Worm (Caenorhabditis elegans) whole organism, L4 larva: ENCODE results near the gene Y43F8C.13.

Experiments
- D1046.2 ChIP-seq: fragments of 200-800 bp; sonication (Bioruptor generic); IDR thresholded peaks from 2 replicates; pipeline ENCODE4 v1.3.6; 2022; ENCODE audit warnings: missing genetic modification characterization, missing compliant biosample characterization
- F10B5.3 ChIP-seq: sonication (generic microtip); optimal IDR thresholded peaks from 2 replicates; lab custom pipeline; 2016; ENCODE audit warnings: mild to moderate bottlenecking, missing genetic modification characterization, missing compliant biosample characterization
- F44E2.7 ChIP-seq: fragments of 200-800 bp; sonication (Bioruptor generic); IDR thresholded peaks from 2 replicates; pipeline ENCODE4 v2.1.2; 2022; ENCODE audit warnings: missing genetic modification characterization, missing compliant biosample characterization
- R02D3.7 ChIP-seq: fragments of 150-350 bp; sonication (generic microtip); optimal IDR thresholded peaks from 3 replicates; lab custom pipeline; 2014; ENCODE audit warnings: missing biosample characterization, missing genetic modification characterization
- ZK337.2 ChIP-seq: fragments of 200-800 bp; sonication (Bioruptor generic); IDR thresholded peaks from 2 replicates; pipeline ENCODE4 v1.3.6; 2022; ENCODE audit warnings: missing genetic modification reagents, missing genetic modification characterization, missing compliant biosample characterization
- ZK546.5 ChIP-seq, 2 experiments: sonication (generic microtip); optimal IDR thresholded peaks; 2 replicates each; lab custom pipeline; 2017; ENCODE audit warnings: missing biosample characterization in 2 of 2, missing genetic modification characterization in 2 of 2
- aha-1 ChIP-seq: fragments of 150-350 bp; peaks from one replicate; lab custom pipeline; 2014; ENCODE audit warnings: missing biosample characterization, missing genetic modification characterization
- daf-19 ChIP-seq: fragments of 200-800 bp; sonication (Bioruptor generic); conservative IDR thresholded peaks from 2 replicates; pipeline ENCODE4 v1.3.6; 2022; ENCODE audit warnings: missing genetic modification characterization, missing compliant biosample characterization
- daf-8 ChIP-seq: fragments of 200-800 bp; sonication (Bioruptor generic); IDR thresholded peaks from 2 replicates; pipeline ENCODE4 v1.3.6; 2022; ENCODE audit warnings: missing genetic modification characterization, missing compliant biosample characterization
- dmd-6 ChIP-seq: fragments of 200-800 bp; sonication (Bioruptor generic); IDR thresholded peaks from 2 replicates; pipeline ENCODE4 v1.3.6; 2022; ENCODE audit warnings: missing genetic modification reagents, missing genetic modification characterization, missing compliant biosample characterization
- dmd-8 ChIP-seq: fragments of 200-800 bp; sonication (Bioruptor generic); IDR thresholded peaks from 2 replicates; pipeline ENCODE4 v1.3.6; 2022; ENCODE audit warnings: missing genetic modification characterization, missing compliant biosample characterization
- dmd-9 ChIP-seq: fragments of 200-800 bp; sonication (Bioruptor generic); IDR thresholded peaks from 2 replicates; pipeline ENCODE4 v1.3.6; 2022; ENCODE audit warnings: missing genetic modification reagents, missing genetic modification characterization, missing compliant biosample characterization
- duxl-1 ChIP-seq: sonication (generic microtip); optimal IDR thresholded peaks from 2 replicates; lab custom pipeline; 2016; ENCODE audit warnings: mild to moderate bottlenecking, missing genetic modification characterization, moderate library complexity, missing compliant biosample characterization; ENCODE audit not compliant: poor library complexity
- dve-1 ChIP-seq: sonication (generic microtip); optimal IDR thresholded peaks from 2 replicates; lab custom pipeline; 2017; ENCODE audit warnings: antibody characterized with exemption, mild to moderate bottlenecking, missing genetic modification characterization, missing compliant biosample characterization; ENCODE audit not compliant: insufficient read depth
- egl-27 ChIP-seq: sonication (generic microtip); optimal IDR thresholded peaks from 3 replicates; lab custom pipeline; 2017; ENCODE audit warnings: missing biosample characterization, missing genetic modification reagents, missing genetic modification characterization
- egl-43 ChIP-seq: fragments of 200-800 bp; sonication (Bioruptor generic); IDR thresholded peaks from 2 replicates; pipeline ENCODE4 v1.3.6; 2022; ENCODE audit warnings: missing genetic modification reagents, missing genetic modification characterization, missing compliant biosample characterization
- fkh-10 ChIP-seq: fragments of 150-350 bp; optimal IDR thresholded peaks from 2 replicates; lab custom pipeline; 2014; ENCODE audit warnings: missing biosample characterization, missing genetic modification reagents, missing genetic modification characterization
- fos-1 ChIP-seq: fragments of 150-350 bp; optimal IDR thresholded peaks from 2 replicates; lab custom pipeline; 2014; ENCODE audit warnings: missing biosample characterization, missing genetic modification characterization
- gei-8 ChIP-seq: fragments of 200-800 bp; sonication (Bioruptor generic); optimal IDR thresholded peaks from 2 replicates; lab custom pipeline; 2018; ENCODE audit warnings: mild to moderate bottlenecking, missing genetic modification characterization, missing compliant biosample characterization
- hif-1 ChIP-seq, 2 experiments: sonication (generic microtip); optimal IDR thresholded peaks; 2 replicates each; lab custom pipeline; 2016 to 2017; ENCODE audit warnings: missing compliant biosample characterization in 2 of 2, missing genetic modification characterization in 2 of 2, missing genetic modification reagents in 2 of 2, missing genotype in 2 of 2, mild to moderate bottlenecking in 1 of 2
- hlh-30 ChIP-seq: sonication (generic microtip); optimal IDR thresholded peaks from 2 replicates; lab custom pipeline; 2017; ENCODE audit warnings: antibody characterized with exemption, mild to moderate bottlenecking, missing genetic modification characterization, missing compliant biosample characterization; ENCODE audit not compliant: insufficient read depth
- hmg-1.1 ChIP-seq: fragments of 200-800 bp; sonication (Bioruptor generic); IDR thresholded peaks from 2 replicates; pipeline ENCODE4 v1.3.6; 2022; ENCODE audit warnings: missing genetic modification reagents, missing genetic modification characterization, missing compliant biosample characterization
- jun-1 ChIP-seq: fragments of 150-350 bp; optimal IDR thresholded peaks from 2 replicates; lab custom pipeline; 2014; ENCODE audit warnings: missing biosample characterization, missing genetic modification reagents, missing genetic modification characterization
- lim-7 ChIP-seq: fragments of 200-800 bp; sonication (Bioruptor generic); IDR thresholded peaks from 2 replicates; pipeline ENCODE4 v1.3.6; 2022; ENCODE audit warnings: missing genetic modification characterization, missing compliant biosample characterization
- lin-1 ChIP-seq: fragments of 200-800 bp; sonication (Bioruptor generic); IDR thresholded peaks from 2 replicates; pipeline ENCODE4 v1.3.6; 2022; ENCODE audit warnings: missing genetic modification reagents, missing genetic modification characterization, missing compliant biosample characterization
- lin-13 ChIP-seq: fragments of 150-350 bp; optimal IDR thresholded peaks from 2 replicates; lab custom pipeline; 2014; ENCODE audit warnings: missing biosample characterization, missing genetic modification reagents, missing genetic modification characterization
- lin-29 ChIP-seq: fragments of 200-800 bp; sonication (Bioruptor generic); IDR thresholded peaks from 2 replicates; pipeline ENCODE4 v1.3.6; 2022; ENCODE audit warnings: missing genetic modification reagents, missing genetic modification characterization, missing compliant biosample characterization
- lin-38 ChIP-seq: fragments of 200-800 bp; sonication (Bioruptor generic); IDR thresholded peaks from 2 replicates; pipeline ENCODE4 v1.3.6; 2022; ENCODE audit warnings: missing genetic modification reagents, missing genetic modification characterization, missing compliant biosample characterization
- lin-39 ChIP-seq: fragments of 150-350 bp; optimal IDR thresholded peaks from 2 replicates; lab custom pipeline; 2014; ENCODE audit warnings: missing biosample characterization, missing genetic modification reagents, missing genetic modification characterization
- madf-5 ChIP-seq, 2 experiments: fragments of 200-800 bp; sonication (Bioruptor generic); IDR thresholded peaks; 2 replicates each; pipeline ENCODE4 v1.3.6; 2022; ENCODE audit warnings: missing compliant biosample characterization in 2 of 2, missing genetic modification characterization in 2 of 2
- madf-9 ChIP-seq: fragments of 200-800 bp; sonication (Bioruptor generic); conservative IDR thresholded peaks from 2 replicates; pipeline ENCODE4 v1.3.6; 2022; ENCODE audit warnings: missing genetic modification reagents, missing genetic modification characterization, missing compliant biosample characterization
- mdl-1 ChIP-seq, 2 experiments: fragments of 150-350 bp in 1 of 2; sonication (generic microtip) in 1 of 2; optimal IDR thresholded peaks; 2 replicates each; lab custom pipeline; 2014 to 2017; ENCODE audit warnings: missing biosample characterization in 2 of 2, missing genetic modification characterization in 2 of 2
- mxl-2 ChIP-seq: fragments of 200-800 bp; sonication (Bioruptor generic); conservative IDR thresholded peaks from 2 replicates; pipeline ENCODE4 v1.3.6; 2022; ENCODE audit warnings: missing genetic modification reagents, missing genetic modification characterization, missing compliant biosample characterization
- nhr-10 ChIP-seq: fragments of 150-350 bp; optimal IDR thresholded peaks from 2 replicates; lab custom pipeline; 2014; ENCODE audit warnings: missing biosample characterization, missing genetic modification characterization
- nhr-237 ChIP-seq: sonication (generic microtip); optimal IDR thresholded peaks from 2 replicates; lab custom pipeline; 2017; ENCODE audit warnings: missing biosample characterization, missing genetic modification characterization
- nhr-25 ChIP-seq: sonication (generic microtip); optimal IDR thresholded peaks from 2 replicates; lab custom pipeline; 2017; ENCODE audit warnings: missing genetic modification characterization, mild to moderate bottlenecking, missing compliant biosample characterization, antibody characterized with exemption, moderate library complexity, borderline replicate concordance; ENCODE audit not compliant: insufficient read depth
- nhr-28 ChIP-seq: fragments of 150-350 bp; optimal IDR thresholded peaks from 2 replicates; lab custom pipeline; 2014; ENCODE audit warnings: missing biosample characterization, missing genetic modification characterization
- nhr-41 ChIP-seq: fragments of 200-800 bp; sonication (Bioruptor generic); IDR thresholded peaks from 2 replicates; pipeline ENCODE4 v1.3.6; 2022; ENCODE audit warnings: missing genetic modification reagents, missing genetic modification characterization, missing compliant biosample characterization
- nhr-42 ChIP-seq: fragments of 200-800 bp; sonication (Bioruptor generic); IDR thresholded peaks from 2 replicates; pipeline ENCODE4 v1.3.6; 2022; ENCODE audit warnings: missing genetic modification characterization, missing compliant biosample characterization
- nhr-6 ChIP-seq: fragments of 150-350 bp; optimal IDR thresholded peaks from 2 replicates; lab custom pipeline; 2014; ENCODE audit warnings: missing biosample characterization, missing genetic modification characterization
- nhr-76 ChIP-seq: fragments of 150-350 bp; optimal IDR thresholded peaks from 2 replicates; lab custom pipeline; 2014; ENCODE audit warnings: missing biosample characterization, missing genetic modification characterization
- php-3 ChIP-seq: fragments of 200-800 bp; sonication (Bioruptor generic); IDR thresholded peaks from 2 replicates; pipeline ENCODE4 v1.3.6; 2022; ENCODE audit warnings: missing genetic modification reagents, missing genetic modification characterization, missing compliant biosample characterization
- tag-97 ChIP-seq: fragments of 200-800 bp; sonication (Bioruptor generic); IDR thresholded peaks from 2 replicates; pipeline ENCODE4 v1.3.6; 2022; ENCODE audit warnings: missing genetic modification characterization, missing compliant biosample characterization
- unc-130 ChIP-seq: sonication (generic microtip); optimal IDR thresholded peaks from 2 replicates; lab custom pipeline; 2016; ENCODE audit warnings: missing genetic modification reagents, missing genetic modification characterization, missing compliant biosample characterization
- unc-62 ChIP-seq, 3 experiments: fragments of 150-350 bp in 1 of 3; sonication (generic microtip); optimal IDR thresholded peaks in 2 of 3; peaks in 1 of 3; 1 replicate in 1 of 3; 2 replicates in 2 of 3; lab custom pipeline; 2014 to 2017; ENCODE audit warnings: missing biosample characterization in 3 of 3, missing genetic modification characterization in 3 of 3, missing genetic modification reagents in 3 of 3, missing genotype in 1 of 3
- zag-1 ChIP-seq: fragments of 150-350 bp; optimal IDR thresholded peaks from 2 replicates; lab custom pipeline; 2014; ENCODE audit warnings: missing biosample characterization, missing genetic modification characterization
- ztf-7 ChIP-seq: fragments of 150-350 bp; optimal IDR thresholded peaks from 2 replicates; lab custom pipeline; 2014; ENCODE audit warnings: missing biosample characterization, missing genetic modification characterization

Gene Y43F8C.13

DNA sequence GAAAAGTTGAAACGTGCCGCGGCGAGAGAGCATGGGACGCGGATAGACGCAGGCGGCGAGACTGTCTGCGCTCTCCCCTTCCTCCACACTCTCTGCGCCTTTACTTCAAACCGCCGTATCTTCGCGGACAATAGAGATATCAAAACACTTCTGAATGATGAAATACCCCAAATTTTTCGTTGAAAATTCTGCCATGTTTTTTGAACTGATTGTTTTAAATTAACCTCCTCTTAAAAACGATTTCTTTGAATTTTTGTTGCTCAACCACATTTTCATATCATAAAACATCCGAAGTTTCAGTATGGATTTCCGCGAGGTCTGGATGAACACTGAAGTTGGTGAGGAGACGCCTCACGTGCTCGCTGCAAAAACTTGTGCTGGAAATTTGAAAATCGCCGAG is 27.2 kb downstream of the Y43F8C.13 start, which contains the start of gene Y43F8C.11:
Gene Y43F8C.11 (plus strand): TSS at position 301 of the 400 bp plus-strand sequence.
- TF ChIP-seq php-3 (GFP tag; lab: Robert Waterston, UW): no peak
- TF ChIP-seq lin-13 (GFP tag; lab: Kevin White, UChicago): no peak
- TF ChIP-seq daf-19: no peak
- no peak for TF ChIP-seq nhr-76 (tag; lab: Kevin White, UChicago)
- no peak for TF ChIP-seq F10B5.3
- no peak for TF ChIP-seq dmd-6 (GFP tag; lab: Robert Waterston, UW)

DNA sequence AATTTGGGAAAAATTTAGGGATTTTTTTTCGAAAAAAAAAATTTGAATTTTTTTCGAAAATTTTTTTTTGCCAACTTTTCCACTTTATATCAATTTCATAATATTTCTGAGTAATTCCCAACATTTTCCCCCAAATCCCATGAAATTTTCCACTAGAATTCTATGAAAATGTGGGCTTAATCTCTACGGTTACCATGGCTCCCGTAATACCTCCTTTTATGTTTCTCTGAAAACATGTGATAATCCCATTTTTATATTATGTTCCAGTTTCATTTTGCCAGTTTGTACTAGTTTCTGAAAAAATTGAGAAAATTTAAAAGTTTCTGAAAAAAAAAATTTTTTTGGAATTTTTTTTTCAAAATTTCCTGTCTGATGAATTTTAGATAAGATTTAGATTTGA is 29.0 kb downstream of the Y43F8C.13 start:
- TF ChIP-seq fkh-10: no peak
- TF ChIP-seq, all 104 proteins: peak for 0

DNA sequence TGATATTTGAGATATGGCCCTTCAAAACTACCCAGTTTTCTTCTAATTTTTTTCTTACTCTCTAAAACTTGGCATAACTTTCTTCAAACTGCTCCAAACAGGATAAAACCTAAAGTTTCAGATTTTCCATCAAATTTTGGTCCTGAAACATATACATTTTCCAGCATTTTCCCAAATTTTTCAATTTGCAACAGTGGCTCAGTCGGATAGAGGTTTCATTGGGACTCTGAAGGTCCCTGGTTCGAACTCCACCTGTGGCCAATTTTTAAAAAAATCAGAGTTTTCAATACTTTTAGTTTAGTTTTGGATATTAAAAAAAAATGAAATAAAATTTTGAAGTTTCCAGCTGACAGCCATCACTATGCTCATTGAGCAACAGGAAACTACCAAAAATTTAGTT is 29.5 kb downstream of the Y43F8C.13 start:
- TF ChIP-seq hmg-1.1 (no peak), ZK546.5 (tag; optimal IDR thresholded peaks at IDR 0.05; lab: Kevin White, UChicago) (no peak), tag-97 (GFP tag; lab: Robert Waterston, UW) (no peak), daf-19 (no peak), dmd-9 (GFP tag; lab: Robert Waterston, UW) (no peak), nhr-41 (GFP tag; lab: Robert Waterston, UW) (no peak), R02D3.7 (no peak), nhr-237 (no peak), nhr-10 (tag; lab: Kevin White, UChicago) (no peak), daf-8 (GFP tag; lab: Robert Waterston, UW) (no peak), nhr-42 (GFP tag; lab: Robert Waterston, UW) (no peak), aha-1 (tag; lab: Kevin White, UChicago) (no peak), mdl-1 (tag; optimal IDR thresholded peaks at IDR 0.05; lab: Kevin White, UChicago) (no peak), fos-1 (tag; lab: Kevin White, UChicago) (no peak), hif-1 (tag; optimal IDR thresholded peaks at IDR 0.05; lab: Kevin White, UChicago) (no peak), ZK337.2 (GFP tag; lab: Robert Waterston, UW) (no peak), nhr-28 (no peak), mxl-2 (GFP tag; lab: Robert Waterston, UW) (no peak)

DNA sequence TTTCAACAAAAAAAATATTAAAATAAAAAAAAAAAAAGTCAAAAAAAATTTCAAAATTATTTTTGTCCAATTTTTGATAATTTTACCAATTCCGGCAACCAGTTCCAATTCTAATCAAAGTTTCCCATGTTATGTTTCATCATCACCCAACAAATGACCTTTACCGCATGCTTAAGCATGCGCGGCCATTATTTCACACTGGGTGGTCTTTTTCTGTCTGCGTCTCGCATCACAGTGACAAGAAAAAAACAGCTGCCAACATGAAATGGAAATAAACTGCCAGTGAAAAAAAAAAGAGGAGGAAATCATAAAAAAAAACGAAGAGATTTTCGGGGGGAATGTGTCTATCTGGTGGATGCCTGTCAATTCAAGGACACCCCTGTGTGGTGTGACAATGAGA is 30.9 kb downstream of the Y43F8C.13 start:
- no peak for TF ChIP-seq unc-130
- no peak for TF ChIP-seq dmd-8 (GFP tag; lab: Robert Waterston, UW)
- no peak for TF ChIP-seq egl-27 (tag; lab: Kevin White, UChicago)
- no peak for TF ChIP-seq lim-7 (GFP tag; lab: Robert Waterston, UW)
- TF ChIP-seq jun-1 (tag; lab: Kevin White, UChicago): no peak
- no peak for TF ChIP-seq dmd-9 (GFP tag; lab: Robert Waterston, UW)
- no peak for TF ChIP-seq egl-43 (GFP tag; lab: Robert Waterston, UW)
- TF ChIP-seq hlh-30: peak; percentile 80
- TF ChIP-seq mdl-1 (tag; optimal IDR thresholded peaks at IDR 0.05; lab: Kevin White, UChicago): peak in 1 of 2 experiments; percentile 60
- no peak for TF ChIP-seq F44E2.7 (GFP tag; lab: Robert Waterston, UW)
- no peak for TF ChIP-seq zag-1 (tag; lab: Kevin White, UChicago)
- peak in 1 of 2 experiments; percentile 77 for TF ChIP-seq unc-62 (GFP tag; optimal IDR thresholded peaks at IDR 0.05 in 1 of 2; lab: Kevin White, UChicago)
- no peak for TF ChIP-seq unc-62 (tag; optimal IDR thresholded peaks at IDR 0.05; lab: Kevin White, UChicago)
- no peak for TF ChIP-seq duxl-1
- no peak for TF ChIP-seq D1046.2 (GFP tag; lab: Robert Waterston, UW)
- no peak for TF ChIP-seq dve-1 (tag; lab: Kevin White, UChicago)
- peak; percentile 5 for TF ChIP-seq nhr-6 (tag; lab: Kevin White, UChicago)
- TF ChIP-seq dmd-6 (GFP tag; lab: Robert Waterston, UW): no peak
- peak; percentile 12 for TF ChIP-seq nhr-25
- TF ChIP-seq ztf-7 (tag; lab: Kevin White, UChicago): no peak
- TF ChIP-seq lin-38 (GFP tag; lab: Robert Waterston, UW): no peak
- peak; percentile 49 for TF ChIP-seq nhr-28
- TF ChIP-seq lin-39 (tag; lab: Kevin White, UChicago): no peak
- TF ChIP-seq gei-8 (GFP tag; lab: Kevin White, UChicago): no peak
- TF ChIP-seq madf-9 (GFP tag; lab: Robert Waterston, UW): no peak
- peak; percentile 62; the same call in 1 of the 2 replicates for TF ChIP-seq lin-29 (GFP tag; lab: Robert Waterston, UW)
- TF ChIP-seq lin-1 (GFP tag; lab: Robert Waterston, UW): no peak
- no peak for TF ChIP-seq madf-5 (GFP tag; IDR thresholded peaks at IDR 0.05; lab: Robert Waterston, UW)
